Fruit fly (Drosophila melanogaster) whole organism, adult: ENCODE data around the gene CG32074.
A peak's percentile ranks its signal among the peaks of the same experiment; 100 is the strongest.

Experiments used
- CG11617 ChIP-seq: fragments of 200-800 bp; sonication (Bioruptor generic); optimal IDR thresholded peaks from 2 replicates; lab custom pipeline; 2017; ENCODE audit warnings: mild to moderate bottlenecking, missing biosample characterization, missing genetic modification reagents, missing genetic modification characterization
- CG12768 ChIP-seq: fragments of 200-800 bp; sonication (Bioruptor generic); optimal IDR thresholded peaks from 2 replicates; lab custom pipeline; 2017; ENCODE audit warnings: missing biosample characterization, missing genetic modification characterization, mild to moderate bottlenecking, moderate library complexity, missing genetic modification reagents
- CG14711 ChIP-seq: fragments of 200-800 bp; sonication (Bioruptor generic); optimal IDR thresholded peaks from 2 replicates; lab custom pipeline; 2018; ENCODE audit warnings: missing biosample characterization, mild to moderate bottlenecking, missing genetic modification characterization, moderate library complexity
- CG1620 ChIP-seq: fragments of 200-800 bp; sonication (Bioruptor generic); optimal IDR thresholded peaks from 2 replicates; lab custom pipeline; 2016; ENCODE audit warnings: missing biosample characterization, missing genetic modification characterization
- CG33017 ChIP-seq: fragments of 200-800 bp; sonication (Bioruptor generic); optimal IDR thresholded peaks from 2 replicates; lab custom pipeline; 2018; ENCODE audit warnings: missing biosample characterization, mild to moderate bottlenecking, missing genetic modification characterization, moderate library complexity
- CG5204 ChIP-seq: fragments of 200-800 bp; sonication (Bioruptor generic); optimal IDR thresholded peaks from 2 replicates; lab custom pipeline; 2016; ENCODE audit warnings: missing biosample characterization, missing genetic modification characterization
- CG7045 ChIP-seq: fragments of 200-800 bp; sonication (Bioruptor generic); optimal IDR thresholded peaks from 2 replicates; lab custom pipeline; 2017; ENCODE audit warnings: missing biosample characterization, mild to moderate bottlenecking, missing genetic modification characterization
- CG7101 ChIP-seq: fragments of 200-800 bp; sonication (Bioruptor generic); optimal IDR thresholded peaks from 2 replicates; lab custom pipeline; 2018; ENCODE audit warnings: missing biosample characterization, mild to moderate bottlenecking, missing genetic modification characterization, moderate library complexity
- Clk ChIP-seq: fragments of 200-800 bp; sonication (Bioruptor generic); optimal IDR thresholded peaks from 2 replicates; lab custom pipeline; 2017; ENCODE audit warnings: missing biosample characterization, missing genetic modification characterization
- Crg-1 ChIP-seq: fragments of 200-800 bp; sonication (Bioruptor generic); optimal IDR thresholded peaks from 2 replicates; lab custom pipeline; 2016; ENCODE audit warnings: missing biosample characterization, missing genetic modification characterization
- Hr96 ChIP-seq: fragments of 200-800 bp; sonication (Bioruptor generic); optimal IDR thresholded peaks from 2 replicates; lab custom pipeline; 2016; ENCODE audit warnings: missing biosample characterization, missing genetic modification characterization
- Mnt ChIP-seq: fragments of 200-800 bp; sonication (Bioruptor generic); optimal IDR thresholded peaks from 2 replicates; lab custom pipeline; 2016; ENCODE audit warnings: missing biosample characterization, mild to moderate bottlenecking, missing genetic modification characterization
- bab1 ChIP-seq: fragments of 200-800 bp; sonication (Bioruptor generic); optimal IDR thresholded peaks from 3 replicates; lab custom pipeline; 2019; ENCODE audit warnings: missing biosample characterization, mild to moderate bottlenecking, missing genetic modification characterization, moderate library complexity
- cic ChIP-seq: fragments of 200-800 bp; sonication (Bioruptor generic); optimal IDR thresholded peaks from 2 replicates; lab custom pipeline; 2017; ENCODE audit warnings: missing biosample characterization, mild to moderate bottlenecking, missing genetic modification characterization, moderate library complexity
- cnc ChIP-seq, 2 experiments: fragments of >200 bp; optimal IDR thresholded peaks; 2 replicates each; lab custom pipeline; 2017
- kay ChIP-seq: fragments of 200-800 bp; sonication (Bioruptor generic); peaks from one replicate; lab custom pipeline; 2016; ENCODE audit warnings: missing biosample characterization, missing genetic modification characterization, borderline replicate concordance
- ovo ChIP-seq: fragments of 200-800 bp; sonication (Bioruptor generic); optimal IDR thresholded peaks from 2 replicates; lab custom pipeline; 2016; ENCODE audit warnings: missing biosample characterization, missing genetic modification characterization
- pad ChIP-seq: fragments of 200-800 bp; sonication (Bioruptor generic); optimal IDR thresholded peaks from 3 replicates; lab custom pipeline; 2017; ENCODE audit warnings: missing biosample characterization, missing genetic modification characterization, mild to moderate bottlenecking, moderate library complexity, missing genetic modification reagents
- tj ChIP-seq: fragments of 200-800 bp; sonication (Bioruptor generic); optimal IDR thresholded peaks from 3 replicates; lab custom pipeline; 2017; ENCODE audit warnings: missing biosample characterization, mild to moderate bottlenecking, missing genetic modification characterization, moderate library complexity
- toe ChIP-seq: fragments of 200-800 bp; sonication (Bioruptor generic); optimal IDR thresholded peaks from 2 replicates; lab custom pipeline; 2016; ENCODE audit warnings: missing biosample characterization, missing genetic modification characterization

CG32074 gene

DNA sequence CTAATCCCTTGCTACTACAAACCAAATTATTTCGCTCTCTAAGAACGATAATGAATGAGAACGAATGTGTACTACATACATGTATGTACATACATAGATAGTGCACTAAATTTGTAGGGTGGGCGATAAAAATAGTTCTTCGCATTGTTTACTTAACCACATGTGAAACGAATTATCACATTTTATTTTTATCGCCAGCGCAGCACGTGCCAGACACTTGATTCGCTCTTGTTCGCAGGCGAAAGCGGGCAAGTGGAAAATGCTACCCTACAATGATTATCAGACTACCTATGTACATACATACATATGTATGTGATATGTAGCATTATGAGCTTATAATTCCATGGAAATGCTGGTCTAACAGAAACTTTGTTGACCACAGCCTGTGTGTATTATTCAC, 46.3 kb downstream of the CG32074 start:
- TF ChIP-seq Mnt (GFP tag; lab: Kevin White, UChicago), result peak; percentile 73
- no peak for TF ChIP-seq toe (GFP tag; lab: Kevin White, UChicago)
- TF ChIP-seq cic (GFP tag; lab: Kevin White, UChicago), result peak; percentile 26
- no peak for TF ChIP-seq CG33017 (tag; lab: Kevin White, UChicago)
- peak; percentile 7 for TF ChIP-seq CG14711 (tag; lab: Kevin White, UChicago)
- TF ChIP-seq cnc (optimal IDR thresholded peaks at IDR 0.05; lab: Kevin White, UChicago), result no peak

dm6 chr3L:11084557-11085231, 47.4 kb downstream of the CG32074 start:
- TF ChIP-seq tj (GFP tag; lab: Kevin White, UChicago) (peak; percentile 79), pad (GFP tag; lab: Kevin White, UChicago) (peak; percentile 85), CG7101 (peak; percentile 94), CG7045 (GFP tag; lab: Kevin White, UChicago) (peak; percentile 94), kay (GFP tag; lab: Kevin White, UChicago) (peak; percentile 86), toe (GFP tag; lab: Kevin White, UChicago) (no peak), Mnt (GFP tag; lab: Kevin White, UChicago) (peak; percentile 65), Crg-1 (peak; percentile 93), ovo (GFP tag; lab: Kevin White, UChicago) (no peak), bab1 (GFP tag; lab: Kevin White, UChicago) (peak; percentile 96), CG5204 (GFP tag; lab: Kevin White, UChicago) (no peak), cic (GFP tag; lab: Kevin White, UChicago) (peak; percentile 82), Hr96 (GFP tag; lab: Kevin White, UChicago) (no peak), CG11617 (GFP tag; lab: Kevin White, UChicago) (peak; percentile 95), Clk (GFP tag; lab: Kevin White, UChicago) (peak; percentile 88), CG14711 (tag; lab: Kevin White, UChicago) (peak; percentile 93), CG12768 (peak; percentile 97), CG1620 (GFP tag; lab: Kevin White, UChicago) (peak; percentile 93), CG33017 (tag; lab: Kevin White, UChicago) (peak; percentile 96), cnc (optimal IDR thresholded peaks at IDR 0.05; lab: Kevin White, UChicago) (no peak)

DNA sequence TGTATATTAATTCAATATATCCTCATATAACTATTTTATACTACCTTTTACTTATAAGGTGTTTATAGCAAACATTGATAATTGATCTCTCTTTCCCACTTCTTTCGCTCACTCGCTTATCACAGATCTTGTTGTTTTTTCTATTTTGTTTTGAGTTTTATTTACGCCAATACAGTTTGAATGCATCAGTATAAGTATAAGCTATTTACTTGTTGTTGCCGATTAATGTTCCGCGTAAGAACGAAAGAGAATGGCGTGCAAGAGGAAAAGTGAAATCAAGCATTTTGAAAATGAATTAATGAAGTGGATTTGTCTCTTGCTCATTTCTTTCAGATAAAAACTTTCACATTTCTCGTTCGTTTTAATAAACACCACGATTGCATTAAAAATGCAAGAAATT, 48.5 kb downstream of the CG32074 start:
- peak; percentile 77 for TF ChIP-seq cic (GFP tag; lab: Kevin White, UChicago)
- peak; percentile 48 for TF ChIP-seq tj (GFP tag; lab: Kevin White, UChicago)
- TF ChIP-seq kay (GFP tag; lab: Kevin White, UChicago), result peak; percentile 96
- no peak for TF ChIP-seq ovo (GFP tag; lab: Kevin White, UChicago)
